Worm (Caenorhabditis elegans) whole organism, mixed stage, embryonic: ENCODE measurements around the gene ubc-15.

Experiments
- nhr-28 ChIP-seq: fragments of 150-350 bp; optimal IDR thresholded peaks from 2 replicates; lab custom pipeline; 2014; ENCODE audit warnings: missing biosample characterization, missing genetic modification characterization
- snpc-4 ChIP-seq: fragments of 150-350 bp; optimal IDR thresholded peaks from 2 replicates; lab custom pipeline; 2014; ENCODE audit warnings: missing biosample characterization, missing genetic modification characterization
- unc-62 ChIP-seq: fragments of 150-350 bp; optimal IDR thresholded peaks from 2 replicates; lab custom pipeline; 2014; ENCODE audit warnings: missing biosample characterization, missing genetic modification reagents, missing genetic modification characterization
- ztf-11 ChIP-seq: fragments of 150-350 bp; optimal IDR thresholded peaks from 2 replicates; lab custom pipeline; 2014; ENCODE audit warnings: missing biosample characterization, missing genetic modification characterization

DNA sequence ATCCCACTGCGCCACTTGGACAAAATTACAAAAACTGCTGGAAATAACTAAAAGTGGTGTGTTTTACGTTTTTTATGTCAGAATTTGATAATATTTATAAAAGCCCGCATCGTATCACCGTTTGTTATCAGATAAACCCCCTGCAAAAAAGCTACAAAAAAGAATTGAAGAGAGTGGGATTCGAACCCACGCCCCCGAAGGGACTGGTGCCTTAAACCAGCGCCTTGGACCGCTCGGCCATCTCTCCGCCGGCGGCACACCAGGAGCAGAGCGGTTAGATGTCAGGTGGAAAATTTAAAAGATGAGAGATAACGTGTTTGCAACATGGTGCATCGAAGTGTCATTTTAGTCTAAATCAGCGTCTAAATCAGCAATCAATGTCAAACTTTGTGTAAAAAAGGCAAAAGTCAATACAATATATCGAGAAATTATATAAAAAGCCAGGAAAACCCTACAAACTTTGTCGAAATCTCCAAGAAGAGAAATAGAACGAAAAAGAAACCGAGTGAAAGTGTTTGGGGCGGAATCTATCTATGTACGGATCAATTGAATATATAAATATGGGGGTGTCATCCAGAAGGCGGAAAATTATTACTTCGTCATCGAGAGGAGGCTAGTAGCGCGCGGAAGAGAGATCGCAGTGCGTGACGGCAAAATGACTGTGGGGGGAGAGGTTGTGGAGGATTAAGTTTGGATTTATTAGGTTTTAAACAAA is 51.9 kb downstream of the ubc-15 start:
- TF ChIP-seq snpc-4 (tag; lab: Kevin White, UChicago): no peak
- no peak for TF ChIP-seq unc-62
- no peak for TF ChIP-seq nhr-28 (tag; lab: Kevin White, UChicago)
- no peak for TF ChIP-seq ztf-11 (tag; lab: Kevin White, UChicago)
